Fruit fly (Drosophila melanogaster): ENCODE data around the gene RYa-R.
A peak's percentile ranks its signal among the peaks of the same experiment; 100 is the strongest.

The RYa-R gene

DNA sequence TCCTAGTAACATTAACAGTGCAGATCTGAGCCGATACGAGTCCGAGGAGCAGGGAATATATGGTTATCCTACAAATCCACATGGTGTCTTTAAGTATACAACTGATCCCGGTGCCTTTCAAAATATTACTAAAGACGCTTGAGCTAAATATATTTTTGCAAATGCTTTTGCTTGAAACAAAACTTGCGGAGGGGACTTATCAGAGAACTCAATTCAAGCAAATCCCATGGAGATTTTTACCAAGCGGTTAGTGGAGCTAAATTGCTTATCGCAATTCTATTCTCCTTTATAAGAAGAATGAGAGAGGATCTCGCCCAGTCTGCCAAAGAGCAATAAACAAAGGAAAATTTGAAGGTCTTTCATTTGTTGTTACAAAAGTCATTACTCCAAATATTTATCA, 102.8 kb downstream of the RYa-R start, which contains the start of gene eater:
Gene eater, minus strand, starts transcription at position 101 of the 400 bp plus-strand sequence.
- TF ChIP-seq Crg-1 (GFP tag; optimal IDR thresholded peaks at IDR 0.05) (no peak), CG12768 (GFP tag; optimal IDR thresholded peaks at IDR 0.05) (no peak), CG7045 (GFP tag; optimal IDR thresholded peaks at IDR 0.05) (no peak), Clk (GFP tag; optimal IDR thresholded peaks at IDR 0.05) (no peak), CG11617 (GFP tag; optimal IDR thresholded peaks at IDR 0.05) (no peak), Mnt (GFP tag; optimal IDR thresholded peaks at IDR 0.05) (no peak), cic (GFP tag; optimal IDR thresholded peaks at IDR 0.05) (no peak)

- TF ChIP-seq CG14711 (tag; optimal IDR thresholded peaks at IDR 0.05) (peak; percentile 6), Crg-1 (GFP tag; optimal IDR thresholded peaks at IDR 0.05) (no peak)
Observed at dm6 chr3R:27100930-27101329, 104.2 kb downstream of the RYa-R start, which contains the start of gene Jhbp11. TSS of gene Jhbp11 (plus strand) at chr3R:27101230.

dm6 chr3R:27105439-27105838, 108.7 kb downstream of the RYa-R start:
- TF ChIP-seq CG5204 (GFP tag; optimal IDR thresholded peaks at IDR 0.05) (no peak), Clk (GFP tag; optimal IDR thresholded peaks at IDR 0.05) (no peak), tj (GFP tag; optimal IDR thresholded peaks at IDR 0.05) (no peak), CG33017 (tag; optimal IDR thresholded peaks at IDR 0.05) (no peak), ovo (GFP tag; optimal IDR thresholded peaks at IDR 0.05) (no peak), Crg-1 (GFP tag; optimal IDR thresholded peaks at IDR 0.05) (no peak), bab1 (GFP tag; optimal IDR thresholded peaks at IDR 0.05) (no peak), CG7045 (GFP tag; optimal IDR thresholded peaks at IDR 0.05) (no peak), CG12768 (GFP tag; optimal IDR thresholded peaks at IDR 0.05) (no peak), CG14711 (tag; optimal IDR thresholded peaks at IDR 0.05) (no peak), cic (GFP tag; optimal IDR thresholded peaks at IDR 0.05) (no peak)

- TF ChIP-seq bab1 (GFP tag; optimal IDR thresholded peaks at IDR 0.05) (no peak), Clk (GFP tag; optimal IDR thresholded peaks at IDR 0.05) (no peak), CG33017 (tag; optimal IDR thresholded peaks at IDR 0.05) (no peak), tj (GFP tag; optimal IDR thresholded peaks at IDR 0.05) (no peak), kay (GFP tag; ENCODE audit: borderline replicate concordance) (no peak), CG14711 (tag; optimal IDR thresholded peaks at IDR 0.05) (no peak), CG7101 (tag; optimal IDR thresholded peaks at IDR 0.05) (no peak), Mnt (GFP tag; optimal IDR thresholded peaks at IDR 0.05) (no peak), cnc (optimal IDR thresholded peaks at IDR 0.05) (no peak), CG12768 (GFP tag; optimal IDR thresholded peaks at IDR 0.05) (no peak), pad (GFP tag; optimal IDR thresholded peaks at IDR 0.05) (no peak), CG1620 (GFP tag; optimal IDR thresholded peaks at IDR 0.05) (no peak)
Observed at dm6 chr3R:27106134-27106694, 109.4 kb downstream of the RYa-R start, which contains the start of gene CAH9. TSS of gene CAH9 (minus strand) at chr3R:27106184.

Data from whole organism, adult.